Worm (Caenorhabditis elegans) whole organism, late embryonic: ENCODE measurements around the gene Y38E10A.9.

ENCODE experiments used
- C38D4.7 ChIP-seq: fragments of 200-800 bp; sonication (Bioruptor generic); optimal IDR thresholded peaks from 2 replicates; lab custom pipeline; 2018; ENCODE audit warnings: mild to moderate bottlenecking, missing genetic modification characterization, moderate library complexity, missing compliant biosample characterization
- K02D7.2 ChIP-seq: sonication (generic microtip); optimal IDR thresholded peaks from 2 replicates; lab custom pipeline; 2017; ENCODE audit warnings: mild to moderate bottlenecking, missing genetic modification characterization, missing compliant biosample characterization
- ceh-2 ChIP-seq: sonication (generic microtip); optimal IDR thresholded peaks from 2 replicates; lab custom pipeline; 2016; ENCODE audit warnings: missing genotype, missing genetic modification characterization, missing compliant biosample characterization
- ceh-48 ChIP-seq: sonication (generic microtip); optimal IDR thresholded peaks from 2 replicates; lab custom pipeline; 2016; ENCODE audit warnings: missing genetic modification characterization, inconsistent platforms, missing compliant biosample characterization
- pros-1 ChIP-seq: fragments of 150-350 bp; optimal IDR thresholded peaks from 2 replicates; lab custom pipeline; 2014; ENCODE audit warnings: missing biosample characterization, missing genetic modification reagents, missing genetic modification characterization

ce11 chrII:12615413-12615812, 6.7 kb downstream of the Y38E10A.9 start:
- TF ChIP-seq C38D4.7 (GFP tag; lab: Kevin White, UChicago) (no peak), K02D7.2 (tag; lab: Kevin White, UChicago) (no peak), ceh-48 (no peak), ceh-2 (tag; lab: Kevin White, UChicago) (no peak), pros-1 (no peak)
